Worm (Caenorhabditis elegans) whole organism, midembryonic: ENCODE measurements around the gene F48G7.12.

Source experiments
- T22C8.4 ChIP-seq: fragments of 200-800 bp; sonication (Bioruptor generic); IDR thresholded peaks from 2 replicates; pipeline ENCODE4 v1.3.6; 2022; ENCODE audit warnings: missing genetic modification characterization, missing compliant biosample characterization
- cog-1 ChIP-seq: sonication (generic microtip); optimal IDR thresholded peaks from 2 replicates; lab custom pipeline; 2016; ENCODE audit warnings: missing genetic modification characterization, missing compliant biosample characterization
- flt-1 ChIP-seq: fragments of 200-800 bp; sonication (Bioruptor generic); IDR thresholded peaks from 2 replicates; pipeline ENCODE4 v1.3.6; 2022; ENCODE audit warnings: missing genetic modification characterization, missing compliant biosample characterization
- klf-2 ChIP-seq: fragments of 200-800 bp; sonication (Bioruptor generic); conservative IDR thresholded peaks from 2 replicates; pipeline ENCODE4 v1.3.6; 2022; ENCODE audit warnings: missing genetic modification reagents, missing genetic modification characterization, missing compliant biosample characterization
- med-1 ChIP-seq: sonication (generic microtip); optimal IDR thresholded peaks from 2 replicates; lab custom pipeline; 2017; ENCODE audit warnings: missing genetic modification characterization, mild to moderate bottlenecking, missing compliant biosample characterization, antibody characterized with exemption, missing genetic modification reagents; ENCODE audit not compliant: insufficient read depth
- ref-1 ChIP-seq: fragments of 200-800 bp; sonication (Bioruptor generic); conservative IDR thresholded peaks from 2 replicates; pipeline ENCODE4 v1.3.6; 2022; ENCODE audit warnings: missing genetic modification reagents, missing genetic modification characterization, missing compliant biosample characterization
- tab-1 ChIP-seq: fragments of 200-800 bp; sonication (Bioruptor generic); IDR thresholded peaks from 2 replicates; pipeline ENCODE4 v1.3.6; 2022; ENCODE audit warnings: missing genetic modification characterization, missing compliant biosample characterization
- ztf-23 ChIP-seq: fragments of 200-800 bp; sonication (Bioruptor generic); IDR thresholded peaks from 2 replicates; pipeline ENCODE4 v1.3.6; 2022; ENCODE audit warnings: missing genetic modification reagents, missing genetic modification characterization, missing compliant biosample characterization
- ztf-29 ChIP-seq: fragments of 200-800 bp; sonication (Bioruptor generic); IDR thresholded peaks from 2 replicates; pipeline ENCODE4 v1.3.6; 2022; ENCODE audit warnings: missing genetic modification reagents, missing genetic modification characterization, missing compliant biosample characterization

Gene F48G7.12

ce11 chrV:609671-610070 is 36.4 kb downstream of the F48G7.12 start, which contains the start of gene srlf-36:
Gene srlf-36, minus strand, starts transcription at chrV:609771.
- no peak for TF ChIP-seq ref-1 (GFP tag; lab: Robert Waterston, UW)
- TF ChIP-seq med-1 (GFP tag; lab: Kevin White, UChicago) = no peak
- no peak for TF ChIP-seq klf-2 (GFP tag; lab: Robert Waterston, UW)

- no peak for TF ChIP-seq tab-1 (GFP tag; lab: Robert Waterston, UW)
- TF ChIP-seq cog-1 (tag; lab: Kevin White, UChicago) = no peak
- no peak for TF ChIP-seq klf-2 (GFP tag; lab: Robert Waterston, UW)
- TF ChIP-seq med-1 (GFP tag; lab: Kevin White, UChicago) = no peak
- no peak for TF ChIP-seq T22C8.4 (GFP tag; lab: Robert Waterston, UW)
- no peak for TF ChIP-seq ztf-29 (GFP tag; lab: Robert Waterston, UW)
These were observed 37.2 kb downstream of the F48G7.12 start, which contains the start of gene srw-109 for ce11 chrV:608844-609243. Gene srw-109, minus strand, starts transcription at chrV:608944.

ce11 chrV:604105-604504 is 41.9 kb downstream of the F48G7.12 start, which contains the start of gene srlf-37:
Gene srlf-37, minus strand, starts transcription at chrV:604205.
- TF ChIP-seq ztf-23 (GFP tag; lab: Robert Waterston, UW) (no peak), flt-1 (GFP tag; lab: Robert Waterston, UW) (no peak), ref-1 (GFP tag; lab: Robert Waterston, UW) (no peak), cog-1 (tag; lab: Kevin White, UChicago) (no peak), klf-2 (GFP tag; lab: Robert Waterston, UW) (no peak), med-1 (GFP tag; lab: Kevin White, UChicago) (no peak), ztf-29 (GFP tag; lab: Robert Waterston, UW) (no peak), T22C8.4 (GFP tag; lab: Robert Waterston, UW) (no peak)

- TF ChIP-seq tab-1 (GFP tag; lab: Robert Waterston, UW) (no peak), med-1 (GFP tag; lab: Kevin White, UChicago) (no peak), T22C8.4 (GFP tag; lab: Robert Waterston, UW) (no peak), klf-2 (GFP tag; lab: Robert Waterston, UW) (no peak), ztf-23 (GFP tag; lab: Robert Waterston, UW) (no peak), cog-1 (tag; lab: Kevin White, UChicago) (no peak), ztf-29 (GFP tag; lab: Robert Waterston, UW) (no peak), flt-1 (GFP tag; lab: Robert Waterston, UW) (no peak), ref-1 (GFP tag; lab: Robert Waterston, UW) (no peak)
These were observed 45.8 kb downstream of the F48G7.12 start, which contains the start of gene nhr-251 for ce11 chrV:600231-600630. Gene nhr-251, plus strand, starts transcription at chrV:600531.

ce11 chrV:599783-600182 is 46.2 kb downstream of the F48G7.12 start:
- TF ChIP-seq med-1 (GFP tag; lab: Kevin White, UChicago) (no peak), klf-2 (GFP tag; lab: Robert Waterston, UW) (no peak), tab-1 (GFP tag; lab: Robert Waterston, UW) (no peak), flt-1 (GFP tag; lab: Robert Waterston, UW) (no peak), T22C8.4 (GFP tag; lab: Robert Waterston, UW) (no peak), cog-1 (tag; lab: Kevin White, UChicago) (no peak), ztf-23 (GFP tag; lab: Robert Waterston, UW) (no peak)

ce11 chrV:598626-599025 is 47.4 kb downstream of the F48G7.12 start:
- TF ChIP-seq klf-2 (GFP tag; lab: Robert Waterston, UW) = no peak

- no peak for TF ChIP-seq flt-1 (GFP tag; lab: Robert Waterston, UW)
- TF ChIP-seq T22C8.4 (GFP tag; lab: Robert Waterston, UW) = no peak
- no peak for TF ChIP-seq tab-1 (GFP tag; lab: Robert Waterston, UW)
- TF ChIP-seq ref-1 (GFP tag; lab: Robert Waterston, UW) = no peak
- TF ChIP-seq ztf-29 (GFP tag; lab: Robert Waterston, UW) = no peak
- no peak for TF ChIP-seq cog-1 (tag; lab: Kevin White, UChicago)
- no peak for TF ChIP-seq med-1 (GFP tag; lab: Kevin White, UChicago)
- TF ChIP-seq ztf-23 (GFP tag; lab: Robert Waterston, UW) = no peak
- TF ChIP-seq klf-2 (GFP tag; lab: Robert Waterston, UW) = no peak
These were observed 48.2 kb downstream of the F48G7.12 start for ce11 chrV:597823-598222.

ce11 chrV:596923-597322 is 49.1 kb downstream of the F48G7.12 start:
- no peak for TF ChIP-seq ref-1 (GFP tag; lab: Robert Waterston, UW)
- no peak for TF ChIP-seq med-1 (GFP tag; lab: Kevin White, UChicago)
- TF ChIP-seq ztf-23 (GFP tag; lab: Robert Waterston, UW) = no peak
- TF ChIP-seq ztf-29 (GFP tag; lab: Robert Waterston, UW) = no peak
- no peak for TF ChIP-seq cog-1 (tag; lab: Kevin White, UChicago)
- no peak for TF ChIP-seq flt-1 (GFP tag; lab: Robert Waterston, UW)
- TF ChIP-seq T22C8.4 (GFP tag; lab: Robert Waterston, UW) = no peak
- TF ChIP-seq tab-1 (GFP tag; lab: Robert Waterston, UW) = no peak
- TF ChIP-seq klf-2 (GFP tag; lab: Robert Waterston, UW) = no peak
